Worm (Caenorhabditis elegans) whole organism, late embryonic: ENCODE measurements around the gene C25E10.13.

Experiments
- F13H6.1 ChIP-seq: sonication (generic microtip); optimal IDR thresholded peaks from 2 replicates; lab custom pipeline; 2016; ENCODE audit warnings: missing genetic modification characterization, missing compliant biosample characterization
- ama-1 ChIP-seq: fragments of 150-350 bp; optimal IDR thresholded peaks from 2 replicates; lab custom pipeline; 2014
- che-1 ChIP-seq: sonication (generic microtip); optimal IDR thresholded peaks from 2 replicates; lab custom pipeline; 2016; ENCODE audit warnings: mild to moderate bottlenecking, missing genetic modification characterization, missing compliant biosample characterization
- elt-2 ChIP-seq: sonication (generic microtip); optimal IDR thresholded peaks from 2 replicates; lab custom pipeline; 2016; ENCODE audit warnings: missing genetic modification reagents, missing genetic modification characterization, missing compliant biosample characterization
- ets-4 ChIP-seq: sonication (generic microtip); optimal IDR thresholded peaks from 2 replicates; lab custom pipeline; 2016; ENCODE audit warnings: missing genetic modification characterization, missing compliant biosample characterization
- hlh-8 ChIP-seq: sonication (generic microtip); optimal IDR thresholded peaks from 2 replicates; lab custom pipeline; 2016; ENCODE audit warnings: missing genotype, missing genetic modification characterization, missing compliant biosample characterization
- mec-3 ChIP-seq: sonication (generic microtip); optimal IDR thresholded peaks from 2 replicates; lab custom pipeline; 2016; ENCODE audit warnings: borderline replicate concordance, missing genetic modification characterization, missing compliant biosample characterization
- nhr-11 ChIP-seq: fragments of 150-350 bp; optimal IDR thresholded peaks from 2 replicates; lab custom pipeline; 2014; ENCODE audit warnings: missing biosample characterization, missing genetic modification characterization
- tbx-2 ChIP-seq: sonication (generic microtip); optimal IDR thresholded peaks from 2 replicates; lab custom pipeline; 2016; ENCODE audit warnings: missing genetic modification characterization, missing compliant biosample characterization

ce11 chrV:9030248-9030647 is 29.3 kb upstream of the C25E10.13 start, which contains the start of gene C25E10.5:
- TF ChIP-seq hlh-8 (tag; lab: Kevin White, UChicago) (no peak), che-1 (no peak), ama-1 (lab: Kevin White, UChicago) (no peak), mec-3 (no peak), nhr-11 (tag; lab: Kevin White, UChicago) (no peak), elt-2 (no peak), ets-4 (tag; lab: Kevin White, UChicago) (no peak), tbx-2 (tag; lab: Kevin White, UChicago) (no peak), F13H6.1 (tag; lab: Kevin White, UChicago) (no peak)
